Worm (Caenorhabditis elegans) whole organism, L3 larva: ENCODE results near the gene lbp-8.

Source experiments
- R02D3.7 ChIP-seq: fragments of 150-350 bp; optimal IDR thresholded peaks from 2 replicates; lab custom pipeline; 2014; ENCODE audit warnings: missing biosample characterization, missing genetic modification characterization
- ZK546.5 ChIP-seq: sonication (generic microtip); optimal IDR thresholded peaks from 2 replicates; lab custom pipeline; 2017; ENCODE audit warnings: missing biosample characterization, missing genetic modification characterization
- aly-2 ChIP-seq: fragments of 150-350 bp; optimal IDR thresholded peaks from 2 replicates; lab custom pipeline; 2014; ENCODE audit warnings: missing biosample characterization, missing genetic modification characterization
- ama-1 ChIP-seq: fragments of 150-350 bp; optimal IDR thresholded peaks from 2 replicates; lab custom pipeline; 2018
- ceh-16 ChIP-seq: sonication (generic microtip); optimal IDR thresholded peaks from 2 replicates; lab custom pipeline; 2017; ENCODE audit warnings: missing biosample characterization, missing genetic modification characterization
- ceh-28 ChIP-seq: fragments of 150-350 bp; optimal IDR thresholded peaks from 2 replicates; lab custom pipeline; 2014; ENCODE audit warnings: missing biosample characterization, missing genetic modification reagents, missing genetic modification characterization
- ceh-82 ChIP-seq: fragments of 150-350 bp; optimal IDR thresholded peaks from 2 replicates; lab custom pipeline; 2014; ENCODE audit warnings: missing biosample characterization, missing genetic modification characterization
- ceh-9 ChIP-seq: sonication (generic microtip); optimal IDR thresholded peaks from 2 replicates; lab custom pipeline; 2018; ENCODE audit warnings: missing biosample characterization, missing genetic modification characterization
- daf-12 ChIP-seq: fragments of 150-350 bp; optimal IDR thresholded peaks from 2 replicates; lab custom pipeline; 2014; ENCODE audit warnings: missing biosample characterization, missing genetic modification reagents, missing genetic modification characterization
- egl-27 ChIP-seq: sonication (generic microtip); optimal IDR thresholded peaks from 4 replicates; lab custom pipeline; 2017; ENCODE audit warnings: missing biosample characterization, missing genetic modification reagents, missing genetic modification characterization
- egl-5 ChIP-seq: fragments of 150-350 bp; optimal IDR thresholded peaks from 2 replicates; lab custom pipeline; 2017; ENCODE audit warnings: missing biosample characterization, missing genetic modification reagents, missing genetic modification characterization, inconsistent platforms
- elt-1 ChIP-seq: fragments of 150-350 bp; optimal IDR thresholded peaks from 2 replicates; lab custom pipeline; 2014; ENCODE audit warnings: missing biosample characterization, missing genetic modification characterization
- elt-2 ChIP-seq: sonication (generic microtip); optimal IDR thresholded peaks from 2 replicates; lab custom pipeline; 2016; ENCODE audit warnings: missing genetic modification reagents, mild to moderate bottlenecking, missing genetic modification characterization, missing compliant biosample characterization
- elt-3 ChIP-seq, 3 experiments: fragments of 150-350 bp in 1 of 3; sonication (generic microtip) in 2 of 3; optimal IDR thresholded peaks; 2 replicates in 2 of 3; 4 replicates in 1 of 3; lab custom pipeline; 2014 to 2017; ENCODE audit warnings: missing biosample characterization in 3 of 3, missing genetic modification characterization in 3 of 3
- eor-1 ChIP-seq, 2 experiments: fragments of 150-350 bp; optimal IDR thresholded peaks; 2 replicates each; lab custom pipeline; 2014 to 2018; ENCODE audit warnings: missing biosample characterization in 2 of 2, missing genetic modification characterization in 2 of 2
- fkh-10 ChIP-seq: sonication (generic microtip); optimal IDR thresholded peaks from 2 replicates; lab custom pipeline; 2017; ENCODE audit warnings: missing biosample characterization, missing genetic modification reagents, missing genetic modification characterization
- fkh-2 ChIP-seq: fragments of 150-350 bp; optimal IDR thresholded peaks from 2 replicates; lab custom pipeline; 2014; ENCODE audit warnings: missing biosample characterization, missing genetic modification reagents, missing genetic modification characterization
- fos-1 ChIP-seq: fragments of 150-350 bp; optimal IDR thresholded peaks from 2 replicates; lab custom pipeline; 2014; ENCODE audit warnings: missing biosample characterization, missing genetic modification characterization
- hmg-11 ChIP-seq: sonication (generic microtip); optimal IDR thresholded peaks from 2 replicates; lab custom pipeline; 2016; ENCODE audit warnings: missing genetic modification characterization, missing compliant biosample characterization
- jun-1 ChIP-seq: fragments of 150-350 bp; optimal IDR thresholded peaks from 2 replicates; lab custom pipeline; 2014; ENCODE audit warnings: missing biosample characterization, missing genetic modification reagents, missing genetic modification characterization
- lin-15B ChIP-seq: fragments of 150-350 bp; optimal IDR thresholded peaks from 2 replicates; lab custom pipeline; 2014; ENCODE audit warnings: missing biosample characterization, missing genetic modification characterization
- lin-39 ChIP-seq: fragments of 150-350 bp; optimal IDR thresholded peaks from 2 replicates; lab custom pipeline; 2018; ENCODE audit warnings: missing biosample characterization, missing genetic modification reagents, missing genetic modification characterization
- lsy-12 ChIP-seq: sonication (generic microtip); optimal IDR thresholded peaks from 2 replicates; lab custom pipeline; 2016; ENCODE audit warnings: mild to moderate bottlenecking, missing genetic modification characterization, missing compliant biosample characterization
- mdl-1 ChIP-seq: fragments of 150-350 bp; optimal IDR thresholded peaks from 2 replicates; lab custom pipeline; 2014; ENCODE audit warnings: missing biosample characterization, missing genetic modification characterization
- mml-1 ChIP-seq: fragments of 150-350 bp; sonication (generic microtip); optimal IDR thresholded peaks from 3 replicates; lab custom pipeline; 2014; ENCODE audit warnings: missing biosample characterization, missing genetic modification characterization
- nfya-1 ChIP-seq: sonication (generic microtip); optimal IDR thresholded peaks from 2 replicates; lab custom pipeline; 2017; ENCODE audit warnings: missing genetic modification characterization, mild to moderate bottlenecking, missing compliant biosample characterization, antibody characterized with exemption, moderate library complexity; ENCODE audit not compliant: insufficient read depth
- nhr-11 ChIP-seq: fragments of 150-350 bp; optimal IDR thresholded peaks from 2 replicates; lab custom pipeline; 2014; ENCODE audit warnings: missing biosample characterization, missing genetic modification characterization
- nhr-12 ChIP-seq: fragments of 150-350 bp; optimal IDR thresholded peaks from 2 replicates; lab custom pipeline; 2014; ENCODE audit warnings: missing biosample characterization, missing genetic modification characterization
- nhr-23 ChIP-seq: fragments of 150-350 bp; optimal IDR thresholded peaks from 2 replicates; lab custom pipeline; 2014; ENCODE audit warnings: missing biosample characterization, missing genetic modification reagents, missing genetic modification characterization
- nhr-237 ChIP-seq: fragments of 150-350 bp; optimal IDR thresholded peaks from 2 replicates; lab custom pipeline; 2014; ENCODE audit warnings: missing biosample characterization, missing genetic modification characterization
- nhr-25 ChIP-seq: sonication (generic microtip); optimal IDR thresholded peaks from 2 replicates; lab custom pipeline; 2017; ENCODE audit warnings: missing biosample characterization, missing genetic modification characterization
- nhr-28 ChIP-seq: fragments of 150-350 bp; optimal IDR thresholded peaks from 2 replicates; lab custom pipeline; 2014; ENCODE audit warnings: missing biosample characterization, missing genetic modification characterization
- nhr-43 ChIP-seq: sonication (generic microtip); optimal IDR thresholded peaks from 2 replicates; lab custom pipeline; 2016; ENCODE audit warnings: mild to moderate bottlenecking, missing genetic modification characterization, missing compliant biosample characterization; ENCODE audit not compliant: poor library complexity, severe bottlenecking
- nhr-67 ChIP-seq: fragments of 150-350 bp; optimal IDR thresholded peaks from 2 replicates; lab custom pipeline; 2014; ENCODE audit warnings: missing biosample characterization, missing genetic modification characterization
- nhr-76 ChIP-seq: fragments of 150-350 bp; sonication (generic microtip); optimal IDR thresholded peaks from 5 replicates; lab custom pipeline; 2014; ENCODE audit warnings: missing biosample characterization, missing genetic modification characterization
- nhr-77 ChIP-seq: fragments of 150-350 bp; optimal IDR thresholded peaks from 2 replicates; lab custom pipeline; 2014; ENCODE audit warnings: missing biosample characterization, missing genetic modification characterization
- pha-4 ChIP-seq: fragments of 150-350 bp; optimal IDR thresholded peaks from 2 replicates; lab custom pipeline; 2014; ENCODE audit warnings: missing biosample characterization, missing genetic modification reagents, missing genetic modification characterization
- pqm-1 ChIP-seq: fragments of 150-350 bp; optimal IDR thresholded peaks from 2 replicates; lab custom pipeline; 2017; ENCODE audit warnings: missing biosample characterization, missing genetic modification characterization, inconsistent platforms
- sea-2 ChIP-seq: fragments of 150-350 bp; sonication (generic microtip); optimal IDR thresholded peaks from 4 replicates; lab custom pipeline; 2014; ENCODE audit warnings: missing biosample characterization, missing genetic modification reagents, missing genetic modification characterization
- skn-1 ChIP-seq: fragments of 150-350 bp; optimal IDR thresholded peaks from 2 replicates; lab custom pipeline; 2014; ENCODE audit warnings: missing biosample characterization, missing genetic modification characterization
- snpc-4 ChIP-seq: fragments of 150-350 bp; optimal IDR thresholded peaks from 2 replicates; lab custom pipeline; 2014; ENCODE audit warnings: missing biosample characterization, missing genetic modification characterization
- tbx-2 ChIP-seq: sonication (generic microtip); optimal IDR thresholded peaks from 2 replicates; lab custom pipeline; 2016; ENCODE audit warnings: mild to moderate bottlenecking, missing genetic modification characterization, missing compliant biosample characterization
- unc-39 ChIP-seq: sonication (generic microtip); optimal IDR thresholded peaks from 4 replicates; lab custom pipeline; 2017; ENCODE audit warnings: missing biosample characterization, missing genetic modification characterization
- unc-62 ChIP-seq: fragments of 150-350 bp; sonication (generic microtip); optimal IDR thresholded peaks from 4 replicates; lab custom pipeline; 2014; ENCODE audit warnings: missing biosample characterization, missing genetic modification reagents, missing genetic modification characterization
- zag-1 ChIP-seq: fragments of 150-350 bp; optimal IDR thresholded peaks from 2 replicates; lab custom pipeline; 2014; ENCODE audit warnings: missing biosample characterization, missing genetic modification characterization
- ztf-11 ChIP-seq: fragments of 150-350 bp; optimal IDR thresholded peaks from 2 replicates; lab custom pipeline; 2014; ENCODE audit warnings: missing biosample characterization, missing genetic modification characterization
- ztf-4 ChIP-seq: fragments of 150-350 bp; optimal IDR thresholded peaks from 2 replicates; lab custom pipeline; 2014; ENCODE audit warnings: missing biosample characterization, missing genetic modification characterization

Gene lbp-8

DNA sequence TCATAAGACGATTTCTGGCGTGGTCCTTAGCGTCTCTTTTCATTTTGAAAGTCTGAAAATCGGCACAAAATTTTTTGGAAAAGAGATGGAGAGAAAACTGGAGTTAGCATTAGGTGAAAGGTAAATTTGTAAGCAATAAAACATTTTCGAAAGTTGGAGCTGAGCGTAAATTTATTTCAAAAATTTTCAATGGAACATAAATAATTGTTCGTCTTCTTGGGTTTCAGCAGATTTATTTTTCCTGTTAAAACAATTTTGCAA, 18.3 kb downstream of the lbp-8 start, which contains the start of gene C06B3.6:
Gene C06B3.6 (minus strand): TSS at position 52 of the 261 bp plus-strand sequence.
- TF ChIP-seq mdl-1 (tag; lab: Kevin White, UChicago) (no peak), nhr-23 (tag; lab: Kevin White, UChicago) (no peak), daf-12 (tag; lab: Kevin White, UChicago) (no peak), mml-1 (no peak), hmg-11 (tag; lab: Kevin White, UChicago) (no peak), ceh-9 (tag; lab: Kevin White, UChicago) (no peak), nhr-11 (tag; lab: Kevin White, UChicago) (no peak), tbx-2 (tag; lab: Kevin White, UChicago) (no peak)

- TF ChIP-seq mml-1 (no peak), lin-39 (tag; lab: Kevin White, UChicago) (peak; percentile 92), nhr-43 (tag; lab: Kevin White, UChicago) (peak; percentile 79), snpc-4 (tag; lab: Kevin White, UChicago) (no peak), daf-12 (tag; lab: Kevin White, UChicago) (no peak), fkh-10 (no peak), elt-1 (tag; lab: Kevin White, UChicago) (no peak), tbx-2 (tag; lab: Kevin White, UChicago) (no peak), ztf-4 (no peak), fos-1 (tag; lab: Kevin White, UChicago) (no peak), nhr-77 (tag; lab: Kevin White, UChicago) (no peak), sea-2 (GFP tag; lab: Kevin White, UChicago) (no peak), pqm-1 (tag; lab: Kevin White, UChicago) (peak; percentile 95), ceh-9 (tag; lab: Kevin White, UChicago) (no peak), nhr-23 (tag; lab: Kevin White, UChicago) (peak; percentile 86), nfya-1 (peak; percentile 90), lin-15B (tag; lab: Kevin White, UChicago) (peak; percentile 27), skn-1 (peak; percentile 72), pha-4 (peak; percentile 94), jun-1 (peak; percentile 92), unc-62 (GFP tag; lab: Kevin White, UChicago) (no peak), ceh-28 (tag; lab: Kevin White, UChicago) (peak; percentile 58), fkh-2 (tag; lab: Kevin White, UChicago) (no peak), ztf-11 (no peak), unc-39 (tag; lab: Kevin White, UChicago) (no peak), ZK546.5 (tag; lab: Kevin White, UChicago) (no peak), egl-5 (tag; lab: Kevin White, UChicago) (peak; percentile 99), eor-1 (tag; optimal IDR thresholded peaks at IDR 0.05; lab: Kevin White, UChicago) (no peak), ceh-82 (tag; lab: Kevin White, UChicago) (no peak), nhr-11 (tag; lab: Kevin White, UChicago) (peak; percentile 27), elt-3 (tag; optimal IDR thresholded peaks at IDR 0.05; lab: Kevin White, UChicago) (peak in 1 of 3 experiments; percentile 23), nhr-25 (tag; lab: Kevin White, UChicago) (peak; percentile 52), egl-27 (tag; lab: Kevin White, UChicago) (no peak), nhr-67 (no peak), R02D3.7 (no peak), nhr-28 (tag; lab: Kevin White, UChicago) (no peak), elt-2 (peak; percentile 92), ama-1 (lab: Kevin White, UChicago) (no peak), ceh-16 (tag; lab: Kevin White, UChicago) (no peak), zag-1 (no peak), mdl-1 (tag; lab: Kevin White, UChicago) (peak; percentile 75), hmg-11 (tag; lab: Kevin White, UChicago) (no peak), aly-2 (tag; lab: Kevin White, UChicago) (no peak), nhr-76 (tag; lab: Kevin White, UChicago) (no peak), nhr-12 (tag; lab: Kevin White, UChicago) (no peak), nhr-237 (tag; lab: Kevin White, UChicago) (no peak), lsy-12 (tag; lab: Kevin White, UChicago) (peak; percentile 16)
- TF ChIP-seq, all 47 proteins: peak for 17
These were observed 18.8 kb downstream of the lbp-8 start, which contains the start of gene C06B3.7 for ce11 chrV:13909400-13909799. TSS of gene C06B3.7 (plus strand) at chrV:13909686.
